Fruit fly (Drosophila melanogaster): ENCODE measurements around the gene CG31798.
A peak's percentile ranks its signal among the peaks of the same experiment; 100 is the strongest.

Gene CG31798

DNA sequence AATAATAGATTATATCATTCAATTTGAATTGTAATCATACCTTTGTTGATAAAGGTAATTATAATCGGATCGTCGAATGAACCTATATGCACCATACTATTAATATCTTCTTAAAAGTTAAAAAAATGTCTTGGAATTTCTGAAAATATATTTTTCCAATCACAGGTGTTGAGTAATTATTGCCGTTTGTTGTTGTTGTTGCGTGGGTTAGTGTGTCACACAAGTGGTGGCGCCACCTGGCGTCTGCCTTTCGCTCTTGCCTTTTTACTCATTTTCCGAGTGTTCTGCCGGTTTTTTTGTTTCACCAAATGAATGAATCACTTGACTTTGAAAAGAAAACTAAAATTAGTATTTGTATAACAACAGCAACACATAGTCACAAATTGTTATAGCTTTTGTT, 21.2 kb downstream of the CG31798 start:
- TF ChIP-seq EcR (GFP tag; optimal IDR thresholded peaks at IDR 0.05) (no peak), CG8301 (tag; optimal IDR thresholded peaks at IDR 0.05) (no peak), CG8159 (tag; optimal IDR thresholded peaks at IDR 0.05) (no peak), CG34367 (tag; optimal IDR thresholded peaks at IDR 0.05) (no peak), Pif1A (GFP tag; optimal IDR thresholded peaks at IDR 0.05) (no peak), Snoo (tag; optimal IDR thresholded peaks at IDR 0.05) (no peak), CG15710 (tag; optimal IDR thresholded peaks at IDR 0.05) (no peak), CG13204 (GFP tag; optimal IDR thresholded peaks at IDR 0.05) (no peak), CG12605 (GFP tag; IDR thresholded peaks at IDR 0.05) (no peak), CG14655 (GFP tag; optimal IDR thresholded peaks at IDR 0.05) (no peak), CG4496 (GFP tag; IDR thresholded peaks at IDR 0.05) (no peak), D1 (tag; optimal IDR thresholded peaks at IDR 0.05) (no peak)

DNA sequence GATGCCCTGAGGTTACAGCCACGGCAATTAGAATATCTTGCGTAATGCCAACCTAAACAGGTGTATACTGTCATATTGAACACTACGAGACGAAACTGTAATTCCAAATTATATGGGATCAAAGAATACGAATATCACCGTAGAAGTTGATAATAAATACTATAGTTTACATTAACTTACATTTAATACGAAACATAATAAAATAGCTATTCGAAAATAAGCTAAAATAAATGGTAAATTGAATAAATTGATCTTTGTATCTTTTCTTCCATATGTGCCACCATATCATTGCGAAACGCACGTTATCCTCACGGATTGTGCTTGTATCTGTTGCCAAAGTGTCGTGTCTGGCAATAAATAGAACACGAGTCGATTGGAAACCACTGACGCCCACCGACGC, 21.9 kb downstream of the CG31798 start:
- TF ChIP-seq EcR (GFP tag; optimal IDR thresholded peaks at IDR 0.05), result no peak
- TF ChIP-seq CG32121 (GFP tag; IDR thresholded peaks at IDR 0.05), result no peak
- TF ChIP-seq D1 (tag; optimal IDR thresholded peaks at IDR 0.05), result no peak
- TF ChIP-seq CG15710 (tag; optimal IDR thresholded peaks at IDR 0.05), result no peak
- no peak for TF ChIP-seq CG8159 (tag; optimal IDR thresholded peaks at IDR 0.05)
- no peak for TF ChIP-seq CG4496 (GFP tag; IDR thresholded peaks at IDR 0.05)

dm6 chr2L:19416602-19417497, 22.9 kb downstream of the CG31798 start, which contains the start of gene Lectin-galC1:
Gene Lectin-galC1 (plus strand): TSS chr2L:19417447.
- no peak for TF ChIP-seq CG15710 (tag; optimal IDR thresholded peaks at IDR 0.05)
- peak; percentile 48; the same call in 1 of the 2 replicates for TF ChIP-seq rn (GFP tag; IDR thresholded peaks at IDR 0.05)
- peak; percentile 54 for TF ChIP-seq Pif1A (GFP tag; optimal IDR thresholded peaks at IDR 0.05)
- TF ChIP-seq D1 (tag; optimal IDR thresholded peaks at IDR 0.05), result no peak
- peak; percentile 91 for TF ChIP-seq CG4496 (GFP tag; IDR thresholded peaks at IDR 0.05)
- TF ChIP-seq CG14655 (GFP tag; optimal IDR thresholded peaks at IDR 0.05), result peak; percentile 66
- peak; percentile 84 for TF ChIP-seq Ets98B (GFP tag; IDR thresholded peaks at IDR 0.05)
- TF ChIP-seq CG10348 (GFP tag; IDR thresholded peaks at IDR 0.05), result peak; percentile 62
- TF ChIP-seq CG34367 (tag; optimal IDR thresholded peaks at IDR 0.05), result no peak
- no peak for TF ChIP-seq fd96Ca (GFP tag; IDR thresholded peaks at IDR 0.05)
- TF ChIP-seq Pif1B (GFP tag; optimal IDR thresholded peaks at IDR 0.05), result peak; percentile 49
- no peak for TF ChIP-seq Snoo (tag; optimal IDR thresholded peaks at IDR 0.05)
- peak; percentile 27; the same call in 1 of the 2 replicates for TF ChIP-seq CG12605 (GFP tag; IDR thresholded peaks at IDR 0.05)
- peak; percentile 71 for TF ChIP-seq CG8301 (tag; optimal IDR thresholded peaks at IDR 0.05)
- TF ChIP-seq CG13204 (GFP tag; optimal IDR thresholded peaks at IDR 0.05), result no peak
- TF ChIP-seq EcR (GFP tag; optimal IDR thresholded peaks at IDR 0.05), result no peak
- peak; percentile 2 for TF ChIP-seq CG8159 (tag; optimal IDR thresholded peaks at IDR 0.05)
- TF ChIP-seq gl (tag; optimal IDR thresholded peaks at IDR 0.05), result no peak
- TF ChIP-seq CG32121 (GFP tag; IDR thresholded peaks at IDR 0.05), result peak; percentile 83
- TF ChIP-seq CG9948 (tag; optimal IDR thresholded peaks at IDR 0.05), result peak; percentile 12
- peak; percentile 4 for TF ChIP-seq CG17806 (tag; optimal IDR thresholded peaks at IDR 0.05)

- no peak for TF ChIP-seq Pif1B (GFP tag; optimal IDR thresholded peaks at IDR 0.05)
- no peak for TF ChIP-seq EcR (GFP tag; optimal IDR thresholded peaks at IDR 0.05)
Measured at dm6 chr2L:19418017-19418416, 24.1 kb downstream of the CG31798 start, which contains the start of gene lectin-37Da. Gene lectin-37Da (plus strand): TSS chr2L:19418317.

- TF ChIP-seq CG12605 (GFP tag; IDR thresholded peaks at IDR 0.05) (no peak), CG4496 (GFP tag; IDR thresholded peaks at IDR 0.05) (no peak), Snoo (tag; optimal IDR thresholded peaks at IDR 0.05) (no peak), CG9948 (tag; optimal IDR thresholded peaks at IDR 0.05) (no peak), D1 (tag; optimal IDR thresholded peaks at IDR 0.05) (no peak), CG10348 (GFP tag; IDR thresholded peaks at IDR 0.05) (no peak), CG8301 (tag; optimal IDR thresholded peaks at IDR 0.05) (no peak), CG13204 (GFP tag; optimal IDR thresholded peaks at IDR 0.05) (no peak), Pif1A (GFP tag; optimal IDR thresholded peaks at IDR 0.05) (no peak), Pif1B (GFP tag; optimal IDR thresholded peaks at IDR 0.05) (no peak), CG15710 (tag; optimal IDR thresholded peaks at IDR 0.05) (no peak), gl (tag; optimal IDR thresholded peaks at IDR 0.05) (no peak), rn (GFP tag; IDR thresholded peaks at IDR 0.05) (no peak), CG14655 (GFP tag; optimal IDR thresholded peaks at IDR 0.05) (no peak), fd96Ca (GFP tag; IDR thresholded peaks at IDR 0.05) (no peak)
Measured at dm6 chr2L:19418872-19419271, 24.9 kb downstream of the CG31798 start, which contains the start of gene lectin-37Db. Gene lectin-37Db (plus strand): TSS chr2L:19419075.

DNA sequence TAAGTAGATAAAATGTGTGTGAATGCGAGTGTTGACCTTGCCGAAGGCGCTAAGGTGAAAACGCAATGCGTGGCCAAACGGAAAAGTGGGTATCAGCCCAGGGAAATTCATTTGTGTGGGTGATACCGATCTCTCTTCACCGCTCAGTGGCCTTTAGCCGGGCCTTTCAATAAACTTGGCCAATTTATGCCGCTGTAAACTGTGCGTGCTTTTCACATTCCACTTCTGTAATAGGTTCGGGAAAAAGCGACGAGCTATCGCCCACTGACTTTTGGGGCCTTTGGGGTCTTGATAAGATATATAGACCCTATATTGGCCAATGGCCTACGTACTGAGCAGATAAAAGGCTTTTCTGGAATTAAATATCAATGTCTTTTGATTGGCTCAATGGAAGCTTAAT, 27.6 kb downstream of the CG31798 start:
- TF ChIP-seq CG17806 (tag; optimal IDR thresholded peaks at IDR 0.05) (no peak), EcR (GFP tag; optimal IDR thresholded peaks at IDR 0.05) (no peak), fd96Ca (GFP tag; IDR thresholded peaks at IDR 0.05) (no peak), rn (GFP tag; IDR thresholded peaks at IDR 0.05) (no peak), CG12605 (GFP tag; IDR thresholded peaks at IDR 0.05) (no peak), CG32121 (GFP tag; IDR thresholded peaks at IDR 0.05) (no peak), Snoo (tag; optimal IDR thresholded peaks at IDR 0.05) (no peak), CG14655 (GFP tag; optimal IDR thresholded peaks at IDR 0.05) (no peak)

All from whole organism, pupa.